Fruit fly (Drosophila melanogaster) Kc167 (cell line): Measurements from ENCODE around the gene Caf1-55.

ENCODE experiments used
- h ChIP-seq: fragments of >200 bp; optimal IDR thresholded peaks from 3 replicates; lab custom pipeline; 2018; ENCODE audit warnings: missing external identifiers
- insv ChIP-seq: fragments of >200 bp; optimal IDR thresholded peaks from 3 replicates; lab custom pipeline; 2018; ENCODE audit warnings: missing external identifiers
- psq ChIP-seq: fragments of >200 bp; optimal IDR thresholded peaks from 2 replicates; lab custom pipeline; 2017; ENCODE audit warnings: missing external identifiers

dm6 chr3R:15246601-15247000 is 21.2 kb downstream of the Caf1-55 start:
- TF ChIP-seq insv (lab: Kevin White, UChicago) (no peak), h (lab: Kevin White, UChicago) (no peak), psq (lab: Kevin White, UChicago) (no peak)
